Worm (Caenorhabditis elegans) whole organism, L3 larva: ENCODE results near the gene F31F7.2.

Experiments used
- ZK546.5 ChIP-seq: sonication (generic microtip); optimal IDR thresholded peaks from 2 replicates; lab custom pipeline; 2017; ENCODE audit warnings: missing biosample characterization, missing genetic modification characterization
- aly-2 ChIP-seq: fragments of 150-350 bp; optimal IDR thresholded peaks from 2 replicates; lab custom pipeline; 2014; ENCODE audit warnings: missing biosample characterization, missing genetic modification characterization
- ama-1 ChIP-seq: fragments of 150-350 bp; optimal IDR thresholded peaks from 2 replicates; lab custom pipeline; 2018
- elt-1 ChIP-seq: fragments of 150-350 bp; optimal IDR thresholded peaks from 2 replicates; lab custom pipeline; 2014; ENCODE audit warnings: missing biosample characterization, missing genetic modification characterization
- elt-2 ChIP-seq: sonication (generic microtip); optimal IDR thresholded peaks from 2 replicates; lab custom pipeline; 2016; ENCODE audit warnings: missing genetic modification reagents, mild to moderate bottlenecking, missing genetic modification characterization, missing compliant biosample characterization
- fkh-2 ChIP-seq: fragments of 150-350 bp; optimal IDR thresholded peaks from 2 replicates; lab custom pipeline; 2014; ENCODE audit warnings: missing biosample characterization, missing genetic modification reagents, missing genetic modification characterization
- fos-1 ChIP-seq: fragments of 150-350 bp; optimal IDR thresholded peaks from 2 replicates; lab custom pipeline; 2014; ENCODE audit warnings: missing biosample characterization, missing genetic modification characterization
- jun-1 ChIP-seq: fragments of 150-350 bp; optimal IDR thresholded peaks from 2 replicates; lab custom pipeline; 2014; ENCODE audit warnings: missing biosample characterization, missing genetic modification reagents, missing genetic modification characterization
- mdl-1 ChIP-seq: fragments of 150-350 bp; optimal IDR thresholded peaks from 2 replicates; lab custom pipeline; 2014; ENCODE audit warnings: missing biosample characterization, missing genetic modification characterization
- mml-1 ChIP-seq: fragments of 150-350 bp; sonication (generic microtip); optimal IDR thresholded peaks from 3 replicates; lab custom pipeline; 2014; ENCODE audit warnings: missing biosample characterization, missing genetic modification characterization
- snpc-4 ChIP-seq: fragments of 150-350 bp; optimal IDR thresholded peaks from 2 replicates; lab custom pipeline; 2014; ENCODE audit warnings: missing biosample characterization, missing genetic modification characterization
- unc-62 ChIP-seq: fragments of 150-350 bp; sonication (generic microtip); optimal IDR thresholded peaks from 4 replicates; lab custom pipeline; 2014; ENCODE audit warnings: missing biosample characterization, missing genetic modification reagents, missing genetic modification characterization
- zag-1 ChIP-seq: fragments of 150-350 bp; optimal IDR thresholded peaks from 2 replicates; lab custom pipeline; 2014; ENCODE audit warnings: missing biosample characterization, missing genetic modification characterization
- ztf-11 ChIP-seq: fragments of 150-350 bp; optimal IDR thresholded peaks from 2 replicates; lab custom pipeline; 2014; ENCODE audit warnings: missing biosample characterization, missing genetic modification characterization

DNA sequence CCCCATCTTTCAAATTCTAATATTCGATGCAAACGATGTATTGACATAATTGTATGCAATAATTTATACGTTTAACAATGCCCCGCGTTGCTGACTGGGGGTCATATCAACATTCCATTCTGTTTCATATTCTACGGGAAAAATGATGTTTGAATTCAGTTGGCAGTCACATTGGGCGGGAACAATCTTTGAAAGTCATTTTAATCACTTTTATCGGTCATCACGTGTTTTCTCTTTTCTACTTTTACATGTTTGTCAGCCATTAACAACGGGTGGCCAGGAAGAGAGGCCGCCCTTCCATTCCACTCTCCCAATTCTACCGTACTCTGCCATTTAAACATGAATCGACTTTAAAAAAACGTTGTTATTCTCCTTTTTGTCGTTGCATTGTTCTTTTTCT lies 21.9 kb upstream of the F31F7.2 start:
- peak; percentile 54 for TF ChIP-seq elt-2 (tag; lab: Kevin White, UChicago)
- no peak for TF ChIP-seq snpc-4 (tag; lab: Kevin White, UChicago)
- TF ChIP-seq ZK546.5 (tag; lab: Kevin White, UChicago) = no peak
- no peak for TF ChIP-seq mml-1 (tag; lab: Kevin White, UChicago)
- no peak for TF ChIP-seq fos-1
- no peak for TF ChIP-seq aly-2 (tag; lab: Kevin White, UChicago)
- no peak for TF ChIP-seq zag-1 (tag; lab: Kevin White, UChicago)
- TF ChIP-seq mdl-1 (tag; lab: Kevin White, UChicago) = no peak
- no peak for TF ChIP-seq ztf-11
- no peak for TF ChIP-seq unc-62 (GFP tag; lab: Kevin White, UChicago)
- TF ChIP-seq ama-1 = no peak
- peak; percentile 2 for TF ChIP-seq jun-1 (tag; lab: Kevin White, UChicago)
- no peak for TF ChIP-seq elt-1
- no peak for TF ChIP-seq fkh-2 (tag; lab: Kevin White, UChicago)
